Worm (Caenorhabditis elegans) whole organism, late embryonic: ENCODE measurements around the gene C03B1.14.
A peak's percentile ranks its signal among the peaks of the same experiment; 100 is the strongest.

Experiments used
- K09A11.1 ChIP-seq: sonication (generic microtip); optimal IDR thresholded peaks from 2 replicates; lab custom pipeline; 2017; ENCODE audit warnings: antibody characterized with exemption, mild to moderate bottlenecking, missing genetic modification characterization, missing compliant biosample characterization; ENCODE audit not compliant: insufficient read depth
- ahr-1 ChIP-seq: sonication (generic microtip); optimal IDR thresholded peaks from 2 replicates; lab custom pipeline; 2016; ENCODE audit warnings: missing genetic modification characterization, missing compliant biosample characterization
- ama-1 ChIP-seq: fragments of 150-350 bp; optimal IDR thresholded peaks from 2 replicates; lab custom pipeline; 2014
- ceh-18 ChIP-seq: sonication (generic microtip); optimal IDR thresholded peaks from 2 replicates; lab custom pipeline; 2016; ENCODE audit warnings: missing genetic modification characterization, missing compliant biosample characterization
- ceh-19 ChIP-seq: fragments of 200-800 bp; sonication (Bioruptor generic); optimal IDR thresholded peaks from 2 replicates; lab custom pipeline; 2018; ENCODE audit warnings: mild to moderate bottlenecking, missing genetic modification characterization, missing compliant biosample characterization
- ceh-30 ChIP-seq: fragments of 150-350 bp; optimal IDR thresholded peaks from 2 replicates; lab custom pipeline; 2014; ENCODE audit warnings: missing biosample characterization, missing genetic modification characterization
- ceh-45 ChIP-seq: fragments of 200-800 bp; sonication (Bioruptor generic); IDR thresholded peaks from 2 replicates; pipeline ENCODE4 v1.3.6; 2022; ENCODE audit warnings: missing genetic modification reagents, missing genetic modification characterization, missing compliant biosample characterization
- ceh-48 ChIP-seq: sonication (generic microtip); optimal IDR thresholded peaks from 2 replicates; lab custom pipeline; 2016; ENCODE audit warnings: missing genetic modification characterization, inconsistent platforms, missing compliant biosample characterization
- ceh-9 ChIP-seq: sonication (generic microtip); optimal IDR thresholded peaks from 2 replicates; lab custom pipeline; 2016; ENCODE audit warnings: mild to moderate bottlenecking, missing genetic modification characterization, inconsistent platforms, missing compliant biosample characterization
- elt-2 ChIP-seq: sonication (generic microtip); optimal IDR thresholded peaks from 2 replicates; lab custom pipeline; 2016; ENCODE audit warnings: missing genetic modification reagents, missing genetic modification characterization, missing compliant biosample characterization
- elt-4 ChIP-seq: sonication (generic microtip); optimal IDR thresholded peaks from 2 replicates; lab custom pipeline; 2016; ENCODE audit warnings: missing genetic modification characterization, missing compliant biosample characterization
- eyg-1 ChIP-seq: sonication (generic microtip); optimal IDR thresholded peaks from 2 replicates; lab custom pipeline; 2016; ENCODE audit warnings: missing genotype, missing genetic modification characterization, missing compliant biosample characterization
- fax-1 ChIP-seq: sonication (generic microtip); optimal IDR thresholded peaks from 2 replicates; lab custom pipeline; 2016; ENCODE audit warnings: missing genotype, missing genetic modification characterization, missing compliant biosample characterization
- fkh-10 ChIP-seq: fragments of 150-350 bp; optimal IDR thresholded peaks from 2 replicates; lab custom pipeline; 2014; ENCODE audit warnings: missing biosample characterization, missing genetic modification reagents, missing genetic modification characterization
- fkh-6 ChIP-seq: sonication (generic microtip); optimal IDR thresholded peaks from 2 replicates; lab custom pipeline; 2016; ENCODE audit warnings: missing genetic modification characterization, missing compliant biosample characterization
- hlh-13 ChIP-seq: fragments of 200-800 bp; sonication (Bioruptor generic); optimal IDR thresholded peaks from 2 replicates; lab custom pipeline; 2018; ENCODE audit warnings: mild to moderate bottlenecking, missing genetic modification characterization, missing compliant biosample characterization
- hlh-15 ChIP-seq: sonication (generic microtip); optimal IDR thresholded peaks from 2 replicates; lab custom pipeline; 2016; ENCODE audit warnings: missing genetic modification characterization, missing compliant biosample characterization
- hlh-30 ChIP-seq: sonication (generic microtip); optimal IDR thresholded peaks from 2 replicates; lab custom pipeline; 2017; ENCODE audit warnings: antibody characterized with exemption, missing genetic modification characterization, missing compliant biosample characterization; ENCODE audit not compliant: insufficient read depth
- hlh-6 ChIP-seq: sonication (generic microtip); optimal IDR thresholded peaks from 2 replicates; lab custom pipeline; 2016; ENCODE audit warnings: missing genotype, missing genetic modification characterization, missing compliant biosample characterization
- lim-6 ChIP-seq: sonication (generic microtip); optimal IDR thresholded peaks from 2 replicates; lab custom pipeline; 2016; ENCODE audit warnings: missing genetic modification characterization, missing compliant biosample characterization
- lin-11 ChIP-seq: fragments of 200-800 bp; sonication (Bioruptor generic); optimal IDR thresholded peaks from 2 replicates; lab custom pipeline; 2018; ENCODE audit warnings: mild to moderate bottlenecking, missing genetic modification characterization, missing compliant biosample characterization
- madf-2 ChIP-seq: sonication (generic microtip); optimal IDR thresholded peaks from 2 replicates; lab custom pipeline; 2017; ENCODE audit warnings: missing genetic modification characterization, missing compliant biosample characterization
- odd-2 ChIP-seq: sonication (generic microtip); optimal IDR thresholded peaks from 2 replicates; lab custom pipeline; 2017; ENCODE audit warnings: antibody characterized with exemption, mild to moderate bottlenecking, missing genetic modification characterization, missing compliant biosample characterization
- pat-9 ChIP-seq: fragments of 200-800 bp; sonication (Bioruptor generic); optimal IDR thresholded peaks from 2 replicates; lab custom pipeline; 2018; ENCODE audit warnings: mild to moderate bottlenecking, missing genetic modification characterization, moderate library complexity, missing compliant biosample characterization
- pqm-1 ChIP-seq: sonication (generic microtip); optimal IDR thresholded peaks from 2 replicates; lab custom pipeline; 2016; ENCODE audit warnings: missing genetic modification characterization, missing compliant biosample characterization
- pros-1 ChIP-seq: fragments of 150-350 bp; optimal IDR thresholded peaks from 2 replicates; lab custom pipeline; 2014; ENCODE audit warnings: missing biosample characterization, missing genetic modification reagents, missing genetic modification characterization
- rnt-1 ChIP-seq: sonication (generic microtip); optimal IDR thresholded peaks from 2 replicates; lab custom pipeline; 2016; ENCODE audit warnings: missing genetic modification characterization, missing compliant biosample characterization
- sox-4 ChIP-seq: sonication (generic microtip); optimal IDR thresholded peaks from 2 replicates; lab custom pipeline; 2017; ENCODE audit warnings: mild to moderate bottlenecking, missing genetic modification characterization, inconsistent platforms, missing compliant biosample characterization
- syd-9 ChIP-seq: sonication (generic microtip); optimal IDR thresholded peaks from 2 replicates; lab custom pipeline; 2016; ENCODE audit warnings: mild to moderate bottlenecking, missing genetic modification characterization, moderate library complexity, missing compliant biosample characterization
- tbx-2 ChIP-seq: sonication (generic microtip); optimal IDR thresholded peaks from 2 replicates; lab custom pipeline; 2016; ENCODE audit warnings: missing genetic modification characterization, missing compliant biosample characterization
- tbx-7 ChIP-seq: sonication (generic microtip); optimal IDR thresholded peaks from 2 replicates; lab custom pipeline; 2016; ENCODE audit warnings: missing genotype, missing genetic modification characterization, missing compliant biosample characterization
- unc-3 ChIP-seq, 2 experiments: fragments of 200-800 bp in 1 of 2; sonication (Bioruptor generic) in 1 of 2; sonication (generic microtip) in 1 of 2; conservative IDR thresholded peaks in 1 of 2; optimal IDR thresholded peaks in 1 of 2; 2 replicates each; pipeline versions ENCODE4 v1.3.6 to Lab custom; 2016 to 2022; ENCODE audit warnings: missing compliant biosample characterization in 2 of 2, missing genetic modification characterization in 2 of 2, missing genetic modification reagents in 1 of 2
- unc-55 ChIP-seq: sonication (generic microtip); optimal IDR thresholded peaks from 2 replicates; lab custom pipeline; 2017; ENCODE audit warnings: missing biosample characterization, missing genetic modification reagents, missing genetic modification characterization
- unc-86 ChIP-seq: sonication (generic microtip); optimal IDR thresholded peaks from 2 replicates; lab custom pipeline; 2016; ENCODE audit warnings: missing genetic modification characterization, missing compliant biosample characterization
- zip-5 ChIP-seq: sonication (generic microtip); optimal IDR thresholded peaks from 2 replicates; lab custom pipeline; 2016; ENCODE audit warnings: missing genetic modification characterization, missing compliant biosample characterization

The C03B1.14 gene

ce11 chrX:6403122-6403521 is 42.6 kb upstream of the C03B1.14 start, which contains the start of gene glt-4:
Gene glt-4, plus strand, starts transcription at chrX:6403422.
- TF ChIP-seq elt-2 (tag; lab: Kevin White, UChicago) (no peak), ceh-45 (GFP tag; lab: Robert Waterston, UW) (no peak), eyg-1 (tag; lab: Kevin White, UChicago) (no peak)

- TF ChIP-seq ceh-9 (tag; lab: Kevin White, UChicago) (no peak), rnt-1 (tag; lab: Kevin White, UChicago) (peak; percentile 29), elt-4 (tag; lab: Kevin White, UChicago) (no peak), ceh-18 (tag; lab: Kevin White, UChicago) (peak; percentile 9), ama-1 (no peak), sox-4 (tag; lab: Kevin White, UChicago) (no peak), unc-3 (GFP tag; conservative IDR thresholded peaks at IDR 0.05; lab: Robert Waterston, UW) (no peak), unc-3 (tag; optimal IDR thresholded peaks at IDR 0.05; lab: Kevin White, UChicago) (no peak), ahr-1 (tag; lab: Kevin White, UChicago) (no peak), ceh-48 (tag; lab: Kevin White, UChicago) (no peak), pqm-1 (no peak)
- TF ChIP-seq, all 69 proteins: peak for 2
These were observed 38.9 kb upstream of the C03B1.14 start for ce11 chrX:6399450-6399849.

- no peak for TF ChIP-seq unc-3 (GFP tag; conservative IDR thresholded peaks at IDR 0.05; lab: Robert Waterston, UW)
- no peak for TF ChIP-seq unc-3 (tag; optimal IDR thresholded peaks at IDR 0.05; lab: Kevin White, UChicago)
- no peak for TF ChIP-seq odd-2 (tag; lab: Kevin White, UChicago)
- no peak for TF ChIP-seq ahr-1 (tag; lab: Kevin White, UChicago)
- no peak for TF ChIP-seq hlh-30 (tag; lab: Kevin White, UChicago)
These were observed 30.9 kb upstream of the C03B1.14 start, which contains the start of gene igcm-2 for ce11 chrX:6391491-6391890. Gene igcm-2, minus strand, starts transcription at chrX:6391591.

ce11 chrX:6388639-6389038 is 28.1 kb upstream of the C03B1.14 start:
- TF ChIP-seq hlh-13 (GFP tag; lab: Kevin White, UChicago) (no peak), ceh-48 (tag; lab: Kevin White, UChicago) (no peak), tbx-2 (tag; lab: Kevin White, UChicago) (no peak), hlh-15 (no peak), unc-55 (GFP tag; lab: Kevin White, UChicago) (no peak), fkh-6 (tag; lab: Kevin White, UChicago) (no peak), zip-5 (no peak), pros-1 (tag; lab: Kevin White, UChicago) (no peak), fkh-10 (no peak), lim-6 (tag; lab: Kevin White, UChicago) (no peak), lin-11 (tag; lab: Kevin White, UChicago) (no peak), tbx-7 (tag; lab: Kevin White, UChicago) (no peak), hlh-6 (tag; lab: Kevin White, UChicago) (no peak), unc-86 (tag; lab: Kevin White, UChicago) (no peak), fax-1 (tag; lab: Kevin White, UChicago) (no peak), ceh-30 (tag; lab: Kevin White, UChicago) (no peak), ceh-45 (GFP tag; lab: Robert Waterston, UW) (no peak), pat-9 (no peak)

ce11 chrX:6385185-6385584 is 24.6 kb upstream of the C03B1.14 start, which contains the start of gene igdb-3:
Gene igdb-3, plus strand, starts transcription at chrX:6385485.
- TF ChIP-seq ahr-1 (tag; lab: Kevin White, UChicago): no peak
- no peak for TF ChIP-seq K09A11.1
- no peak for TF ChIP-seq ceh-19
- no peak for TF ChIP-seq madf-2
- no peak for TF ChIP-seq syd-9 (tag; lab: Kevin White, UChicago)
